Worm (Caenorhabditis elegans) whole organism, midembryonic: ENCODE data around the gene haf-3.
"Not testable (repeated sequence)": the region's sequence is repeated elsewhere in the genome, so short reads cannot be mapped to it uniquely, and the experiment has no call there.

Experiments
- T22C8.4 ChIP-seq: fragments of 200-800 bp; sonication (Bioruptor generic); IDR thresholded peaks from 2 replicates; pipeline ENCODE4 v1.3.6; 2022; ENCODE audit warnings: missing genetic modification characterization, missing compliant biosample characterization
- cog-1 ChIP-seq: sonication (generic microtip); optimal IDR thresholded peaks from 2 replicates; lab custom pipeline; 2016; ENCODE audit warnings: missing genetic modification characterization, missing compliant biosample characterization
- flt-1 ChIP-seq: fragments of 200-800 bp; sonication (Bioruptor generic); IDR thresholded peaks from 2 replicates; pipeline ENCODE4 v1.3.6; 2022; ENCODE audit warnings: missing genetic modification characterization, missing compliant biosample characterization
- klf-2 ChIP-seq: fragments of 200-800 bp; sonication (Bioruptor generic); conservative IDR thresholded peaks from 2 replicates; pipeline ENCODE4 v1.3.6; 2022; ENCODE audit warnings: missing genetic modification reagents, missing genetic modification characterization, missing compliant biosample characterization
- med-1 ChIP-seq: sonication (generic microtip); optimal IDR thresholded peaks from 2 replicates; lab custom pipeline; 2017; ENCODE audit warnings: missing genetic modification characterization, mild to moderate bottlenecking, missing compliant biosample characterization, antibody characterized with exemption, missing genetic modification reagents; ENCODE audit not compliant: insufficient read depth
- ref-1 ChIP-seq: fragments of 200-800 bp; sonication (Bioruptor generic); conservative IDR thresholded peaks from 2 replicates; pipeline ENCODE4 v1.3.6; 2022; ENCODE audit warnings: missing genetic modification reagents, missing genetic modification characterization, missing compliant biosample characterization
- tab-1 ChIP-seq: fragments of 200-800 bp; sonication (Bioruptor generic); IDR thresholded peaks from 2 replicates; pipeline ENCODE4 v1.3.6; 2022; ENCODE audit warnings: missing genetic modification characterization, missing compliant biosample characterization
- ztf-23 ChIP-seq: fragments of 200-800 bp; sonication (Bioruptor generic); IDR thresholded peaks from 2 replicates; pipeline ENCODE4 v1.3.6; 2022; ENCODE audit warnings: missing genetic modification reagents, missing genetic modification characterization, missing compliant biosample characterization
- ztf-29 ChIP-seq: fragments of 200-800 bp; sonication (Bioruptor generic); IDR thresholded peaks from 2 replicates; pipeline ENCODE4 v1.3.6; 2022; ENCODE audit warnings: missing genetic modification reagents, missing genetic modification characterization, missing compliant biosample characterization

ce11 chrV:15802623-15803022 is 36.7 kb upstream of the haf-3 start, which contains the start of gene T26E4.9:
- not testable (repeated sequence) for TF ChIP-seq klf-2 (GFP tag; lab: Robert Waterston, UW); tab-1 (GFP tag; lab: Robert Waterston, UW); ztf-29 (GFP tag; lab: Robert Waterston, UW); T22C8.4; cog-1 (tag; lab: Kevin White, UChicago); ztf-23; flt-1 (GFP tag; lab: Robert Waterston, UW); med-1; ref-1
